Worm (Caenorhabditis elegans) whole organism, L3 larva: ENCODE measurements around the gene Y43F8B.11.

Experiments
- aly-2 ChIP-seq: fragments of 150-350 bp; optimal IDR thresholded peaks from 2 replicates; lab custom pipeline; 2014; ENCODE audit warnings: missing biosample characterization, missing genetic modification characterization
- jun-1 ChIP-seq: fragments of 150-350 bp; optimal IDR thresholded peaks from 2 replicates; lab custom pipeline; 2014; ENCODE audit warnings: missing biosample characterization, missing genetic modification reagents, missing genetic modification characterization
- ztf-11 ChIP-seq: fragments of 150-350 bp; optimal IDR thresholded peaks from 2 replicates; lab custom pipeline; 2014; ENCODE audit warnings: missing biosample characterization, missing genetic modification characterization

DNA sequence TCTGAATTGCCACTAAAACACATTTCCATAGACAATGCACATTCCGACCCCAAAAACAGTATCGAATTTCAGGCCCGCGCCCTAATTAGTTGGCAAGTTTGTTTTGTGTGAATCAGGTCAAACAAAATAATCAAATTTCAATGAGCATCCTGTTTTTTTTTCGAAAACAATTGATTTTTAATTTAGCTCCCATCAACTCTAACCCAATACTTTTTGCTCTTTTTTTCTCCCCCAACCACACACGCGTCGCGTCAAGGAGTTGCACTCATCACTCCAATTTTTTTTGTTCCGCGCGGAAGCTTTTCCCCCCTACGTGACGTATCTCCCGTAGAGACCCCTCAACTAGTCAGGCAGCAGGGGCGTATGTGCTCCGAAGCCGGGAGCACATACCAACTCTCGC, 30.9 kb downstream of the Y43F8B.11 start:
- TF ChIP-seq ztf-11 (tag; lab: Kevin White, UChicago), result no peak
- TF ChIP-seq jun-1, result no peak
- TF ChIP-seq aly-2, result no peak
